Worm (Caenorhabditis elegans) whole organism, midembryonic: ENCODE measurements around the gene zig-11.

Source experiments
- med-1 ChIP-seq: sonication (generic microtip); optimal IDR thresholded peaks from 2 replicates; lab custom pipeline; 2017; ENCODE audit warnings: missing genetic modification characterization, mild to moderate bottlenecking, missing compliant biosample characterization, antibody characterized with exemption, missing genetic modification reagents; ENCODE audit not compliant: insufficient read depth
- ztf-23 ChIP-seq: fragments of 200-800 bp; sonication (Bioruptor generic); IDR thresholded peaks from 2 replicates; pipeline ENCODE4 v1.3.6; 2022; ENCODE audit warnings: missing genetic modification reagents, missing genetic modification characterization, missing compliant biosample characterization

ce11 chrV:1907350-1907749 lies 14.6 kb upstream of the zig-11 start, which contains the start of gene Y32G9A.5:
- TF ChIP-seq ztf-23 (no peak), med-1 (no peak)
